Worm (Caenorhabditis elegans) whole organism, L4 larva: ENCODE results near the gene F10E7.2.

Experiments
- F26F4.8 ChIP-seq: fragments of 200-800 bp; sonication (Bioruptor generic); conservative IDR thresholded peaks from 2 replicates; pipeline ENCODE4 v1.3.6; 2022; ENCODE audit warnings: missing genetic modification characterization, missing compliant biosample characterization
- T20F7.1 ChIP-seq: fragments of 200-800 bp; sonication (Bioruptor generic); optimal IDR thresholded peaks from 2 replicates; lab custom pipeline; 2018; ENCODE audit warnings: mild to moderate bottlenecking, missing genetic modification characterization, missing compliant biosample characterization
- T26A8.4 ChIP-seq: fragments of 200-800 bp; sonication (Bioruptor generic); IDR thresholded peaks from 2 replicates; pipeline ENCODE4 v1.3.6; 2022; ENCODE audit warnings: missing genetic modification characterization, missing compliant biosample characterization
- aha-1 ChIP-seq: fragments of 150-350 bp; peaks from one replicate; lab custom pipeline; 2014; ENCODE audit warnings: missing biosample characterization, missing genetic modification characterization
- aly-2 ChIP-seq: sonication (generic microtip); optimal IDR thresholded peaks from 2 replicates; lab custom pipeline; 2018; ENCODE audit warnings: missing biosample characterization, missing genetic modification characterization
- ceh-20 ChIP-seq: fragments of 200-800 bp; sonication (Bioruptor generic); IDR thresholded peaks from 2 replicates; pipeline ENCODE4 v1.3.6; 2022; ENCODE audit warnings: missing genetic modification reagents, missing genetic modification characterization, missing compliant biosample characterization
- ceh-28 ChIP-seq: fragments of 150-350 bp; optimal IDR thresholded peaks from 2 replicates; lab custom pipeline; 2014; ENCODE audit warnings: missing biosample characterization, missing genetic modification reagents, missing genetic modification characterization
- ces-1 ChIP-seq: fragments of 150-350 bp; sonication (generic microtip); optimal IDR thresholded peaks from 4 replicates; lab custom pipeline; 2014; ENCODE audit warnings: missing biosample characterization, missing genetic modification reagents, missing genetic modification characterization
- daf-16 ChIP-seq, 3 experiments: sonication (generic microtip); optimal IDR thresholded peaks; 2 replicates each; lab custom pipeline; 2016 to 2017; ENCODE audit warnings: missing genetic modification characterization in 3 of 3, missing genetic modification reagents in 3 of 3, mild to moderate bottlenecking in 2 of 3, missing compliant biosample characterization in 2 of 3, missing biosample characterization in 1 of 3, moderate library complexity in 1 of 3
- dmd-6 ChIP-seq: fragments of 200-800 bp; sonication (Bioruptor generic); IDR thresholded peaks from 2 replicates; pipeline ENCODE4 v1.3.6; 2022; ENCODE audit warnings: missing genetic modification reagents, missing genetic modification characterization, missing compliant biosample characterization
- dpl-1 ChIP-seq: fragments of 150-350 bp; optimal IDR thresholded peaks from 2 replicates; lab custom pipeline; 2014; ENCODE audit warnings: missing biosample characterization, missing genetic modification reagents, missing genetic modification characterization
- dve-1 ChIP-seq: sonication (generic microtip); optimal IDR thresholded peaks from 2 replicates; lab custom pipeline; 2017; ENCODE audit warnings: antibody characterized with exemption, mild to moderate bottlenecking, missing genetic modification characterization, missing compliant biosample characterization; ENCODE audit not compliant: insufficient read depth
- egl-43 ChIP-seq: fragments of 200-800 bp; sonication (Bioruptor generic); IDR thresholded peaks from 2 replicates; pipeline ENCODE4 v1.3.6; 2022; ENCODE audit warnings: missing genetic modification reagents, missing genetic modification characterization, missing compliant biosample characterization
- fkh-10 ChIP-seq: fragments of 150-350 bp; optimal IDR thresholded peaks from 2 replicates; lab custom pipeline; 2014; ENCODE audit warnings: missing biosample characterization, missing genetic modification reagents, missing genetic modification characterization
- gei-8 ChIP-seq: fragments of 200-800 bp; sonication (Bioruptor generic); optimal IDR thresholded peaks from 2 replicates; lab custom pipeline; 2018; ENCODE audit warnings: mild to moderate bottlenecking, missing genetic modification characterization, missing compliant biosample characterization
- hlh-11 ChIP-seq: fragments of 200-800 bp; sonication (Bioruptor generic); optimal IDR thresholded peaks from 2 replicates; lab custom pipeline; 2018; ENCODE audit warnings: mild to moderate bottlenecking, missing genetic modification characterization, missing compliant biosample characterization
- hlh-30 ChIP-seq: sonication (generic microtip); optimal IDR thresholded peaks from 2 replicates; lab custom pipeline; 2017; ENCODE audit warnings: antibody characterized with exemption, mild to moderate bottlenecking, missing genetic modification characterization, missing compliant biosample characterization; ENCODE audit not compliant: insufficient read depth
- hmg-1.1 ChIP-seq: fragments of 200-800 bp; sonication (Bioruptor generic); IDR thresholded peaks from 2 replicates; pipeline ENCODE4 v1.3.6; 2022; ENCODE audit warnings: missing genetic modification reagents, missing genetic modification characterization, missing compliant biosample characterization
- lin-1 ChIP-seq: fragments of 200-800 bp; sonication (Bioruptor generic); IDR thresholded peaks from 2 replicates; pipeline ENCODE4 v1.3.6; 2022; ENCODE audit warnings: missing genetic modification reagents, missing genetic modification characterization, missing compliant biosample characterization
- lin-13 ChIP-seq: fragments of 150-350 bp; optimal IDR thresholded peaks from 2 replicates; lab custom pipeline; 2014; ENCODE audit warnings: missing biosample characterization, missing genetic modification reagents, missing genetic modification characterization
- lin-38 ChIP-seq: fragments of 200-800 bp; sonication (Bioruptor generic); IDR thresholded peaks from 2 replicates; pipeline ENCODE4 v1.3.6; 2022; ENCODE audit warnings: missing genetic modification reagents, missing genetic modification characterization, missing compliant biosample characterization
- lsy-2 ChIP-seq, 2 experiments: fragments of 150-350 bp in 1 of 2; sonication (generic microtip) in 1 of 2; optimal IDR thresholded peaks; 2 replicates each; lab custom pipeline; 2014 to 2017; ENCODE audit warnings: missing biosample characterization in 2 of 2, missing genetic modification characterization in 2 of 2
- mdl-1 ChIP-seq, 2 experiments: fragments of 150-350 bp in 1 of 2; sonication (generic microtip) in 1 of 2; optimal IDR thresholded peaks; 2 replicates each; lab custom pipeline; 2014 to 2017; ENCODE audit warnings: missing biosample characterization in 2 of 2, missing genetic modification characterization in 2 of 2
- mdt-29 ChIP-seq: fragments of 200-800 bp; sonication (Bioruptor generic); IDR thresholded peaks from 2 replicates; pipeline ENCODE4 v1.3.6; 2022; ENCODE audit warnings: missing genetic modification reagents, missing genetic modification characterization, missing compliant biosample characterization
- mep-1 ChIP-seq: fragments of 150-350 bp; sonication (generic microtip); optimal IDR thresholded peaks from 3 replicates; lab custom pipeline; 2014; ENCODE audit warnings: missing biosample characterization, missing genetic modification characterization
- mes-2 ChIP-seq: sonication (generic microtip); optimal IDR thresholded peaks from 2 replicates; lab custom pipeline; 2016; ENCODE audit warnings: missing genotype, mild to moderate bottlenecking, missing genetic modification characterization, missing compliant biosample characterization; ENCODE audit not compliant: poor library complexity, severe bottlenecking
- nhr-10 ChIP-seq: fragments of 150-350 bp; optimal IDR thresholded peaks from 2 replicates; lab custom pipeline; 2014; ENCODE audit warnings: missing biosample characterization, missing genetic modification characterization
- nhr-11 ChIP-seq: fragments of 150-350 bp; optimal IDR thresholded peaks from 2 replicates; lab custom pipeline; 2014; ENCODE audit warnings: missing biosample characterization, missing genetic modification characterization
- nhr-237 ChIP-seq: sonication (generic microtip); optimal IDR thresholded peaks from 2 replicates; lab custom pipeline; 2017; ENCODE audit warnings: missing biosample characterization, missing genetic modification characterization
- nhr-28 ChIP-seq: fragments of 150-350 bp; optimal IDR thresholded peaks from 2 replicates; lab custom pipeline; 2014; ENCODE audit warnings: missing biosample characterization, missing genetic modification characterization
- nhr-48 ChIP-seq: sonication (generic microtip); optimal IDR thresholded peaks from 2 replicates; lab custom pipeline; 2016; ENCODE audit warnings: mild to moderate bottlenecking, missing genetic modification characterization, missing compliant biosample characterization
- nhr-77 ChIP-seq: fragments of 150-350 bp; optimal IDR thresholded peaks from 2 replicates; lab custom pipeline; 2014; ENCODE audit warnings: missing biosample characterization, missing genetic modification characterization
- pha-4 ChIP-seq, 2 experiments: fragments of 150-350 bp in 1 of 2; fragments of 200-800 bp in 1 of 2; sonication (Bioruptor generic) in 1 of 2; IDR thresholded peaks in 1 of 2; optimal IDR thresholded peaks in 1 of 2; 2 replicates each; pipeline versions ENCODE4 v1.3.6 to Lab custom; 2014 to 2022; ENCODE audit warnings: missing genetic modification characterization in 2 of 2, missing genetic modification reagents in 2 of 2, missing biosample characterization in 1 of 2, missing compliant biosample characterization in 1 of 2
- php-3 ChIP-seq: fragments of 200-800 bp; sonication (Bioruptor generic); IDR thresholded peaks from 2 replicates; pipeline ENCODE4 v1.3.6; 2022; ENCODE audit warnings: missing genetic modification reagents, missing genetic modification characterization, missing compliant biosample characterization
- set-16 ChIP-seq: fragments of 200-800 bp; sonication (Bioruptor generic); IDR thresholded peaks from 2 replicates; pipeline ENCODE4 v1.3.6; 2022; ENCODE audit warnings: missing genetic modification reagents, missing genetic modification characterization, missing compliant biosample characterization
- snpc-4 ChIP-seq: fragments of 150-350 bp; optimal IDR thresholded peaks from 2 replicates; lab custom pipeline; 2014; ENCODE audit warnings: missing biosample characterization, missing genetic modification characterization
- tra-1 ChIP-seq: fragments of 200-800 bp; sonication (Bioruptor generic); IDR thresholded peaks from 2 replicates; pipeline ENCODE4 v1.3.6; 2022; ENCODE audit warnings: missing genetic modification reagents, missing genetic modification characterization, missing compliant biosample characterization
- unc-130 ChIP-seq: sonication (generic microtip); optimal IDR thresholded peaks from 2 replicates; lab custom pipeline; 2016; ENCODE audit warnings: missing genetic modification reagents, missing genetic modification characterization, missing compliant biosample characterization
- vab-7 ChIP-seq: fragments of 200-800 bp; sonication (Bioruptor generic); IDR thresholded peaks from 2 replicates; pipeline ENCODE4 v1.3.6; 2022; ENCODE audit warnings: missing genetic modification reagents, missing genetic modification characterization, missing compliant biosample characterization
- zfp-2 ChIP-seq: sonication (generic microtip); optimal IDR thresholded peaks from 2 replicates; lab custom pipeline; 2016; ENCODE audit warnings: mild to moderate bottlenecking, missing genetic modification characterization, missing compliant biosample characterization
- ztf-11 ChIP-seq: fragments of 150-350 bp; optimal IDR thresholded peaks from 2 replicates; lab custom pipeline; 2014; ENCODE audit warnings: missing biosample characterization, missing genetic modification characterization

F10E7.2 gene

DNA sequence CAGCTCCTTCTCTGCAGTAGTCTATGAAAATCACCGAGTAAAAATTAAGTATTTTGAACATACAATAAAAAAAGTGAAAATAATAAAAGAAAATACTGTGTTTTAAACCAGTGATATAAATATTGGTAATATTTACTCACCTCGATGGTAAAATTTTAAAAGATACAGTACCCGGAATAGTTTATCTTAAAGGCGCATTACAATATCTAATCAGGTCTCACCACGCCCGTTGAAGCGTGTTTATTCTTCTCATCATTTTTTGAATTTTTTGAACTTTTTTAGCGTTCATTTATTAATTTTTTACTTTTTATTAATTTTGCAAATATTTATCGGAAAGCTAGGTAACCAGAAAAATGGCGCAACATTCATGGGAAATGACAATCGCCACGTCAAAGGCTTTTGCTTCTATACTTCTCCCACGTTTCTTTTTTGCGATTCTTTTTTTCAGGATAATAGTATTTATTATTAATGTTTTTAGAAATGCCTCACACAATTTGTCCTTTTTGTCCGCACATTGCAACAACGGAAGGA lies at the start of gene F10E7.2:
Gene F10E7.2, plus strand, starts transcription at position 481 of the 531 bp plus-strand sequence.
- TF ChIP-seq unc-130 = peak; percentile 32
- TF ChIP-seq pha-4 (GFP tag; IDR thresholded peaks at IDR 0.05; lab: Robert Waterston, UW) = no peak
- no peak for TF ChIP-seq pha-4 (tag; optimal IDR thresholded peaks at IDR 0.05; lab: Kevin White, UChicago)
- TF ChIP-seq, all 104 proteins: peak for 1

DNA sequence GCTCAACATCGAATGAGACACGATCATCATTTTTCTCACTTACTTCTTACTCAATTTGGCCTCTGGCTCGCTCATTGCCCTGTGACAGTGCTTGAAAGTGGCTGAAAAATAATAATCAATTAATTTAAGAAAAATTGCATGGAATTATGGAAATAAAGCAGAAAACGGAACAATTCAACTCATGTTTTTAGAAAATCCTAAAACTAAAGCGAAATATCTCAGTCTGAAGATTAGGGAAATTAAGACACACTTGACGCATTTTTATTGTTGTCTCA lies 49.8 kb upstream of the F10E7.2 start, which contains the start of gene kars-1:
Gene kars-1, minus strand, starts transcription at position 101 of the 275 bp plus-strand sequence.
- TF ChIP-seq ces-1 (GFP tag; lab: Kevin White, UChicago) (no peak), ztf-11 (tag; lab: Kevin White, UChicago) (no peak), T20F7.1 (GFP tag; lab: Kevin White, UChicago) (no peak), lsy-2 (tag; optimal IDR thresholded peaks at IDR 0.05; lab: Kevin White, UChicago) (no peak), mdt-29 (GFP tag; lab: Robert Waterston, UW) (no peak), vab-7 (GFP tag; lab: Robert Waterston, UW) (no peak), dpl-1 (no peak), zfp-2 (tag; lab: Kevin White, UChicago) (no peak), snpc-4 (tag; lab: Kevin White, UChicago) (no peak), aly-2 (tag; lab: Kevin White, UChicago) (no peak), aha-1 (tag; lab: Kevin White, UChicago) (no peak), T26A8.4 (GFP tag; lab: Robert Waterston, UW) (no peak), gei-8 (no peak), nhr-28 (tag; lab: Kevin White, UChicago) (no peak)
- TF ChIP-seq, all 104 proteins: peak for 0

- TF ChIP-seq hlh-30 (tag; lab: Kevin White, UChicago) (peak; percentile 73), nhr-11 (tag; lab: Kevin White, UChicago) (peak; percentile 98), pha-4 (GFP tag; IDR thresholded peaks at IDR 0.05; lab: Robert Waterston, UW) (no peak), pha-4 (tag; optimal IDR thresholded peaks at IDR 0.05; lab: Kevin White, UChicago) (peak; percentile 35), aly-2 (tag; lab: Kevin White, UChicago) (no peak), nhr-10 (tag; lab: Kevin White, UChicago) (peak; percentile 75), gei-8 (no peak), hlh-11 (peak; percentile 78), vab-7 (GFP tag; lab: Robert Waterston, UW) (peak; percentile 32; the same call in 1 of the 2 replicates), dpl-1 (peak; percentile 59), mes-2 (peak; percentile 77), mdt-29 (GFP tag; lab: Robert Waterston, UW) (peak; percentile 53; the same call in 1 of the 2 replicates), hmg-1.1 (GFP tag; lab: Robert Waterston, UW) (0 out of 2 replicates have a peak, but pooled peaks have one; percentile 23), tra-1 (GFP tag; lab: Robert Waterston, UW) (peak; percentile 69; the same call in 1 of the 2 replicates), ceh-28 (no peak), dve-1 (tag; lab: Kevin White, UChicago) (peak; percentile 80), nhr-237 (tag; lab: Kevin White, UChicago) (no peak), nhr-28 (tag; lab: Kevin White, UChicago) (peak; percentile 65), fkh-10 (GFP tag; lab: Kevin White, UChicago) (peak; percentile 15), unc-130 (peak; percentile 11), nhr-77 (tag; lab: Kevin White, UChicago) (peak; percentile 38), lin-13 (peak; percentile 21), mdl-1 (tag; optimal IDR thresholded peaks at IDR 0.05; lab: Kevin White, UChicago) (peak in 1 of 2 experiments; percentile 47), T20F7.1 (GFP tag; lab: Kevin White, UChicago) (peak; percentile 72), egl-43 (GFP tag; lab: Robert Waterston, UW) (no peak), dmd-6 (GFP tag; lab: Robert Waterston, UW) (peak; percentile 91), daf-16 (GFP tag; optimal IDR thresholded peaks at IDR 0.05; lab: Kevin White, UChicago) (no peak), daf-16 (tag; optimal IDR thresholded peaks at IDR 0.05; lab: Kevin White, UChicago) (peak; percentile 59), lin-38 (peak; percentile 89), lin-1 (peak; percentile 68; the same call in 1 of the 2 replicates), ceh-20 (GFP tag; lab: Robert Waterston, UW) (peak; percentile 53; the same call in 1 of the 2 replicates), set-16 (GFP tag; lab: Robert Waterston, UW) (no peak), php-3 (GFP tag; lab: Robert Waterston, UW) (peak; percentile 84), nhr-48 (tag; lab: Kevin White, UChicago) (peak; percentile 32), F26F4.8 (GFP tag; lab: Robert Waterston, UW) (no peak), mep-1 (tag; lab: Kevin White, UChicago) (peak; percentile 57)
Measured at ce11 chrII:7072590-7073536, 49.2 kb upstream of the F10E7.2 start.
